Worm (Caenorhabditis elegans): Measurements from ENCODE around the gene Y69A2AL.2.

ce11 chrIV:2496084-2496483, 14.0 kb downstream of the Y69A2AL.2 start:
- no peak for TF ChIP-seq lsy-2 (tag; optimal IDR thresholded peaks at IDR 0.05)
- TF ChIP-seq nhr-28 (tag; optimal IDR thresholded peaks at IDR 0.05), result no peak
- no peak for TF ChIP-seq unc-62 (GFP tag; optimal IDR thresholded peaks at IDR 0.05)
- no peak for TF ChIP-seq drap-1 (GFP tag; optimal IDR thresholded peaks at IDR 0.05)

All from whole organism, mixed stage, embryonic.